Fruit fly (Drosophila melanogaster) whole organism, embryonic: ENCODE data around the gene CG6481.
A peak's percentile ranks its signal among the peaks of the same experiment; 100 is the strongest.

ENCODE experiments used
- CG11504 ChIP-seq: fragments of 200-800 bp; sonication (Bioruptor generic); optimal IDR thresholded peaks from 3 replicates; lab custom pipeline; 2019; ENCODE audit warnings: missing biosample characterization, mild to moderate bottlenecking, missing genetic modification characterization, moderate library complexity
- CG11560 ChIP-seq: fragments of 200-800 bp; sonication (Bioruptor generic); IDR thresholded peaks from 3 replicates; pipeline ENCODE4 v1.3.6; 2022; ENCODE audit warnings: missing biosample characterization, missing genetic modification characterization
- CG12659 ChIP-seq: fragments of 200-800 bp; sonication (Bioruptor generic); optimal IDR thresholded peaks from 3 replicates; lab custom pipeline; 2017; ENCODE audit warnings: mild to moderate bottlenecking, missing biosample characterization, missing genetic modification reagents, missing genetic modification characterization
- CG13287 ChIP-seq: fragments of 200-800 bp; sonication (Bioruptor generic); IDR thresholded peaks from 2 replicates; pipeline ENCODE4 v1.3.6; 2022; ENCODE audit warnings: missing biosample characterization, missing genetic modification characterization; ENCODE audit not compliant: partially characterized antibody
- CG13624 ChIP-seq: fragments of 200-800 bp; sonication (Bioruptor generic); optimal IDR thresholded peaks from 2 replicates; lab custom pipeline; 2016; ENCODE audit warnings: missing biosample characterization, missing genetic modification characterization
- CG14014 ChIP-seq: fragments of 200-800 bp; sonication (Bioruptor generic); IDR thresholded peaks from 2 replicates; pipeline ENCODE4 v1.3.6; 2022; ENCODE audit warnings: missing biosample characterization, missing genetic modification characterization
- CG14965 ChIP-seq: fragments of 200-800 bp; sonication (Bioruptor generic); optimal IDR thresholded peaks from 2 replicates; lab custom pipeline; 2016; ENCODE audit warnings: missing biosample characterization, missing genetic modification characterization, borderline replicate concordance
- CG15073 ChIP-seq: fragments of 200-800 bp; sonication (Bioruptor generic); optimal IDR thresholded peaks from 2 replicates; lab custom pipeline; 2016; ENCODE audit warnings: missing biosample characterization, missing genetic modification characterization
- CG15514 ChIP-seq: fragments of 200-800 bp; sonication (Bioruptor generic); optimal IDR thresholded peaks from 3 replicates; lab custom pipeline; 2017; ENCODE audit warnings: missing biosample characterization, missing genetic modification characterization, mild to moderate bottlenecking, moderate library complexity, missing genetic modification reagents
- CG16813 ChIP-seq: fragments of 200-800 bp; sonication (Bioruptor generic); IDR thresholded peaks from 3 replicates; pipeline ENCODE4 v1.3.6; 2022; ENCODE audit warnings: missing biosample characterization, missing genetic modification characterization; ENCODE audit not compliant: partially characterized antibody
- CG17829 ChIP-seq: fragments of 200-800 bp; optimal IDR thresholded peaks from 2 replicates; lab custom pipeline; 2019; ENCODE audit warnings: missing biosample characterization, mild to moderate bottlenecking, missing genetic modification characterization, moderate library complexity
- CG18764 ChIP-seq: fragments of 200-800 bp; sonication (Bioruptor generic); optimal IDR thresholded peaks from 3 replicates; lab custom pipeline; 2016; ENCODE audit warnings: missing biosample characterization, missing genetic modification characterization
- CG2120 ChIP-seq: fragments of 200-800 bp; sonication (Bioruptor generic); optimal IDR thresholded peaks from 3 replicates; lab custom pipeline; 2016; ENCODE audit warnings: missing biosample characterization, missing genetic modification characterization
- CG4617 ChIP-seq: fragments of 200-800 bp; sonication (Bioruptor generic); optimal IDR thresholded peaks from 3 replicates; lab custom pipeline; 2016; ENCODE audit warnings: missing biosample characterization, missing genetic modification characterization, borderline replicate concordance
- CG4820 ChIP-seq: fragments of 200-800 bp; sonication (Bioruptor generic); optimal IDR thresholded peaks from 3 replicates; lab custom pipeline; 2016; ENCODE audit warnings: missing biosample characterization, missing genetic modification characterization
- CG6791 ChIP-seq: fragments of 200-800 bp; sonication (Bioruptor generic); IDR thresholded peaks from 3 replicates; pipeline ENCODE4 v1.3.6; 2022; ENCODE audit warnings: missing biosample characterization, missing genetic modification characterization; ENCODE audit not compliant: partially characterized antibody
- CG8359 ChIP-seq: fragments of 200-800 bp; sonication (Bioruptor generic); optimal IDR thresholded peaks from 2 replicates; lab custom pipeline; 2017; ENCODE audit warnings: missing biosample characterization, mild to moderate bottlenecking, missing genetic modification characterization, borderline replicate concordance
- Doc3 ChIP-seq: fragments of 200-800 bp; sonication (Bioruptor generic); IDR thresholded peaks from 3 replicates; pipeline ENCODE4 v1.3.6; 2022; ENCODE audit warnings: missing biosample characterization, missing genetic modification characterization; ENCODE audit not compliant: partially characterized antibody
- Hr78 ChIP-seq, 2 experiments: fragments of 200-800 bp in 1 of 2; fragments of >200 bp in 1 of 2; sonication (Bioruptor generic) in 1 of 2; optimal IDR thresholded peaks; 2 replicates each; lab custom pipeline; 2017 to 2019; ENCODE audit warnings: missing biosample characterization in 2 of 2, missing genetic modification characterization in 2 of 2, mild to moderate bottlenecking in 1 of 2, moderate library complexity in 1 of 2
- Hsf ChIP-seq: fragments of 200-800 bp; sonication (Bioruptor generic); optimal IDR thresholded peaks from 3 replicates; lab custom pipeline; 2016; ENCODE audit warnings: missing biosample characterization, missing genetic modification characterization
- MBD-R2 ChIP-seq: fragments of 200-800 bp; sonication (Bioruptor generic); IDR thresholded peaks from 2 replicates; pipeline ENCODE4 v1.3.6; 2022; ENCODE audit warnings: missing biosample characterization, missing genetic modification characterization
- NC2α ChIP-seq: fragments of 200-800 bp; sonication (Bioruptor generic); optimal IDR thresholded peaks from 2 replicates; lab custom pipeline; 2016; ENCODE audit warnings: missing biosample characterization, missing genetic modification characterization
- NK7.1 ChIP-seq: fragments of 200-800 bp; sonication (Bioruptor generic); optimal IDR thresholded peaks from 3 replicates; lab custom pipeline; 2016; ENCODE audit warnings: missing biosample characterization, missing genetic modification characterization
- Opbp ChIP-seq: fragments of 200-800 bp; sonication (Bioruptor generic); IDR thresholded peaks from 3 replicates; pipeline ENCODE4 v1.3.6; 2022; ENCODE audit warnings: missing biosample characterization, missing genetic modification characterization; ENCODE audit not compliant: partially characterized antibody
- Pdp1 ChIP-seq, 2 experiments: fragments of 200-800 bp; sonication (Bioruptor generic); optimal IDR thresholded peaks; 3 replicates each; lab custom pipeline; 2016; ENCODE audit warnings: missing biosample characterization in 2 of 2, missing genetic modification characterization in 2 of 2, mild to moderate bottlenecking in 1 of 2, moderate library complexity in 1 of 2
- Sin3A ChIP-seq: fragments of >200 bp; optimal IDR thresholded peaks from 2 replicates; lab custom pipeline; 2018
- Sry-δ ChIP-seq: fragments of 200-800 bp; sonication (Bioruptor generic); optimal IDR thresholded peaks from 2 replicates; lab custom pipeline; 2016; ENCODE audit warnings: missing biosample characterization, missing genetic modification characterization
- Tbp ChIP-seq: fragments of >200 bp; optimal IDR thresholded peaks from 2 replicates; lab custom pipeline; 2018; ENCODE audit warnings: missing biosample characterization, missing genetic modification characterization
- Vsx1 ChIP-seq: fragments of 200-800 bp; sonication (Bioruptor generic); optimal IDR thresholded peaks from 2 replicates; lab custom pipeline; 2017; ENCODE audit warnings: missing biosample characterization, mild to moderate bottlenecking, missing genetic modification characterization, missing genetic modification reagents
- chinmo ChIP-seq: fragments of 200-800 bp; sonication (Bioruptor generic); IDR thresholded peaks from 4 replicates; pipeline ENCODE4 v1.3.6; 2022; ENCODE audit warnings: missing biosample characterization, missing genetic modification characterization; ENCODE audit not compliant: partially characterized antibody
- cwo ChIP-seq: fragments of 200-800 bp; sonication (Bioruptor generic); optimal IDR thresholded peaks from 3 replicates; lab custom pipeline; 2017; ENCODE audit warnings: missing biosample characterization, missing genetic modification characterization, mild to moderate bottlenecking, moderate library complexity, missing genetic modification reagents
- fd102C ChIP-seq: fragments of 200-800 bp; sonication (Bioruptor generic); optimal IDR thresholded peaks from 2 replicates; lab custom pipeline; 2018; ENCODE audit warnings: missing biosample characterization, mild to moderate bottlenecking, missing genetic modification characterization, moderate library complexity
- gcm ChIP-seq: fragments of 200-800 bp; sonication (Bioruptor generic); optimal IDR thresholded peaks from 2 replicates; lab custom pipeline; 2019; ENCODE audit warnings: missing biosample characterization, mild to moderate bottlenecking, missing genetic modification characterization, moderate library complexity
- hbn ChIP-seq: fragments of 200-800 bp; sonication (Bioruptor generic); IDR thresholded peaks from 2 replicates; pipeline ENCODE4 v1.3.6; 2022; ENCODE audit warnings: missing biosample characterization, missing genetic modification characterization; ENCODE audit not compliant: partially characterized antibody
- her ChIP-seq: fragments of 200-800 bp; sonication (Bioruptor generic); optimal IDR thresholded peaks from 2 replicates; lab custom pipeline; 2016; ENCODE audit warnings: missing biosample characterization, missing genetic modification characterization
- insv ChIP-seq, 2 experiments: fragments of 200-800 bp; sonication (Bioruptor generic); optimal IDR thresholded peaks; 3 replicates each; lab custom pipeline; 2016 to 2018; ENCODE audit warnings: missing biosample characterization in 2 of 2, missing genetic modification characterization in 2 of 2
- maf-S ChIP-seq: fragments of 200-800 bp; sonication (Bioruptor generic); optimal IDR thresholded peaks from 2 replicates; lab custom pipeline; 2016; ENCODE audit warnings: missing biosample characterization, missing genetic modification characterization
- mld ChIP-seq: fragments of 200-800 bp; sonication (Bioruptor generic); IDR thresholded peaks from 3 replicates; pipeline ENCODE4 v1.3.6; 2022; ENCODE audit warnings: missing biosample characterization, missing genetic modification characterization; ENCODE audit not compliant: partially characterized antibody
- nerfin-2 ChIP-seq: fragments of 200-800 bp; sonication (Bioruptor generic); IDR thresholded peaks from 2 replicates; pipeline ENCODE4 v1.3.6; 2022; ENCODE audit warnings: missing biosample characterization, missing genetic modification characterization; ENCODE audit not compliant: partially characterized antibody
- phol ChIP-seq: fragments of 200-800 bp; sonication (Bioruptor generic); optimal IDR thresholded peaks from 3 replicates; lab custom pipeline; 2018; ENCODE audit warnings: missing biosample characterization, mild to moderate bottlenecking, missing genetic modification characterization, moderate library complexity
- psq ChIP-seq: fragments of 200-800 bp; sonication (Bioruptor generic); optimal IDR thresholded peaks from 2 replicates; lab custom pipeline; 2017; ENCODE audit warnings: missing biosample characterization, missing genetic modification characterization
- pzg ChIP-seq: fragments of 200-800 bp; sonication (Bioruptor generic); optimal IDR thresholded peaks from 3 replicates; lab custom pipeline; 2018; ENCODE audit warnings: missing biosample characterization, mild to moderate bottlenecking, missing genetic modification characterization, moderate library complexity
- row ChIP-seq: fragments of 200-800 bp; sonication (Bioruptor generic); IDR thresholded peaks from 3 replicates; pipeline ENCODE4 v1.3.6; 2022; ENCODE audit warnings: missing biosample characterization, missing genetic modification characterization
- sob ChIP-seq: fragments of 200-800 bp; sonication (Bioruptor generic); IDR thresholded peaks from 2 replicates; pipeline ENCODE4 v1.3.6; 2022; ENCODE audit warnings: missing biosample characterization, missing genetic modification characterization
- stwl ChIP-seq: fragments of 200-800 bp; sonication (Bioruptor generic); optimal IDR thresholded peaks from 3 replicates; lab custom pipeline; 2018; ENCODE audit warnings: missing biosample characterization, mild to moderate bottlenecking, missing genetic modification characterization, moderate library complexity
- tna ChIP-seq: fragments of 200-800 bp; sonication (Bioruptor generic); IDR thresholded peaks from 2 replicates; pipeline ENCODE4 v1.3.6; 2022; ENCODE audit warnings: missing biosample characterization, missing genetic modification characterization; ENCODE audit not compliant: partially characterized antibody
- trem ChIP-seq: fragments of 200-800 bp; optimal IDR thresholded peaks from 3 replicates; lab custom pipeline; 2019; ENCODE audit warnings: missing biosample characterization, mild to moderate bottlenecking, missing genetic modification characterization, moderate library complexity
- zfh1 ChIP-seq: fragments of 200-800 bp; sonication (Bioruptor generic); IDR thresholded peaks from 3 replicates; pipeline ENCODE4 v1.3.6; 2022; ENCODE audit warnings: missing biosample characterization, missing genetic modification characterization

CG6481 gene

dm6 chrX:18499679-18500187 is 22.5 kb downstream of the CG6481 start, which contains the start of the genes Pgant7 and Xrcc2 (continued):
- TF ChIP-seq CG8359 (GFP tag; lab: Kevin White, UChicago) (no peak), Opbp (GFP tag; lab: Robert Waterston, UW) (peak; percentile 55; the same call in 1 of the 3 replicates), Sin3A (lab: Kevin White, UChicago) (peak; percentile 85), mld (peak; percentile 48; the same call in 1 of the 3 replicates), MBD-R2 (GFP tag; lab: Robert Waterston, UW) (peak; percentile 65; the same call in 1 of the 2 replicates), CG14014 (GFP tag; lab: Robert Waterston, UW) (no peak), maf-S (GFP tag; lab: Kevin White, UChicago) (no peak), CG2120 (GFP tag; lab: Kevin White, UChicago) (no peak), Hsf (GFP tag; lab: Kevin White, UChicago) (no peak), phol (tag; lab: Kevin White, UChicago) (peak; percentile 39), CG17829 (tag; lab: Kevin White, UChicago) (peak; percentile 20), hbn (GFP tag; lab: Robert Waterston, UW) (0 out of 2 replicates have a peak, but pooled peaks have one; percentile 35), row (GFP tag; lab: Robert Waterston, UW) (0 out of 3 replicates have a peak, but pooled peaks have one; percentile 26), nerfin-2 (GFP tag; lab: Robert Waterston, UW) (peak; percentile 82), insv (GFP tag; optimal IDR thresholded peaks at IDR 0.05; lab: Kevin White, UChicago) (no peak), sob (GFP tag; lab: Robert Waterston, UW) (no peak), CG11560 (tag; lab: Robert Waterston, UW) (no peak), CG12659 (GFP tag; lab: Kevin White, UChicago) (peak; percentile 53), tna (peak; percentile 59; the same call in 1 of the 2 replicates), Vsx1 (GFP tag; lab: Kevin White, UChicago) (no peak), stwl (tag; lab: Kevin White, UChicago) (peak; percentile 54), CG13287 (peak; percentile 88), CG16813 (peak; percentile 75; the same call in 2 of the 3 replicates), cwo (GFP tag; lab: Kevin White, UChicago) (no peak), CG14965 (GFP tag; lab: Kevin White, UChicago) (no peak), CG18764 (GFP tag; lab: Kevin White, UChicago) (no peak), CG15514 (GFP tag; lab: Kevin White, UChicago) (peak; percentile 57), CG13624 (peak; percentile 34), CG4820 (no peak), Doc3 (GFP tag; lab: Robert Waterston, UW) (peak; percentile 56), her (GFP tag; lab: Kevin White, UChicago) (no peak), Tbp (GFP tag; lab: Kevin White, UChicago) (no peak), gcm (no peak), NK7.1 (GFP tag; lab: Kevin White, UChicago) (no peak), chinmo (0 out of 4 replicates have a peak, but pooled peaks have one; percentile 62), Sry-δ (peak; percentile 72), Pdp1 (GFP tag; optimal IDR thresholded peaks at IDR 0.05; lab: Kevin White, UChicago) (peak in 1 of 2 experiments; percentile 7), CG15073 (GFP tag; lab: Kevin White, UChicago) (no peak), CG4617 (peak; percentile 42), CG6791 (GFP tag; lab: Robert Waterston, UW) (peak; percentile 69; the same call in 2 of the 3 replicates), pzg (peak; percentile 65), zfh1 (GFP tag; lab: Robert Waterston, UW) (no peak), NC2α (no peak), Hr78 (GFP tag; optimal IDR thresholded peaks at IDR 0.05; lab: Kevin White, UChicago) (no peak), trem (tag; lab: Kevin White, UChicago) (peak; percentile 56), CG11504 (tag; lab: Kevin White, UChicago) (peak; percentile 73), fd102C (GFP tag; lab: Kevin White, UChicago) (no peak), psq (GFP tag; lab: Kevin White, UChicago) (no peak)
